Worm (Caenorhabditis elegans) whole organism, L4/young adult: ENCODE results near the gene ugt-17.

ENCODE experiments used
- W03F9.2 ChIP-seq: fragments of 150-350 bp; optimal IDR thresholded peaks from 2 replicates; lab custom pipeline; 2014; ENCODE audit warnings: missing biosample characterization, missing genetic modification characterization
- dao-5 ChIP-seq: sonication (generic microtip); optimal IDR thresholded peaks from 2 replicates; lab custom pipeline; 2016; ENCODE audit warnings: missing genotype, missing genetic modification characterization, moderate library complexity, missing compliant biosample characterization
- him-1 ChIP-seq: sonication (generic microtip); optimal IDR thresholded peaks from 2 replicates; lab custom pipeline; 2016; ENCODE audit warnings: missing genotype, missing genetic modification reagents, missing genetic modification characterization, missing compliant biosample characterization

- TF ChIP-seq him-1 (no peak), dao-5 (tag; lab: Kevin White, UChicago) (no peak), W03F9.2 (tag; lab: Kevin White, UChicago) (no peak)
Observed at ce11 chrV:10075441-10075840, 29.3 kb downstream of the ugt-17 start, which contains the start of gene F57A8.7.
